Fruit fly (Drosophila melanogaster): ENCODE results near the gene CG7101.

- TF ChIP-seq dmrt93B (GFP tag; optimal IDR thresholded peaks at IDR 0.05) (no peak), Rel (GFP tag; optimal IDR thresholded peaks at IDR 0.05) (no peak), Rel (tag; optimal IDR thresholded peaks at IDR 0.05) (no peak), Myc (optimal IDR thresholded peaks at IDR 0.05) (no peak), Sp1 (GFP tag; optimal IDR thresholded peaks at IDR 0.05) (no peak), h (GFP tag; optimal IDR thresholded peaks at IDR 0.05) (no peak), pan (optimal IDR thresholded peaks at IDR 0.05) (no peak), usp (GFP tag; optimal IDR thresholded peaks at IDR 0.05) (no peak), Abd-B (GFP tag; optimal IDR thresholded peaks at IDR 0.05) (no peak), dl (GFP tag; optimal IDR thresholded peaks at IDR 0.05; ENCODE audit: insufficient read depth in 1 of 2, partially characterized antibody in 2 of 2) (no peak), Vsx2 (GFP tag; optimal IDR thresholded peaks at IDR 0.05; ENCODE audit: partially characterized antibody) (no peak), Jra (GFP tag; optimal IDR thresholded peaks at IDR 0.05) (no peak)
These were observed 31.0 kb upstream of the CG7101 start for dm6 chrX:18799307-18799855.
